Worm (Caenorhabditis elegans) whole organism, early embryonic: ENCODE results near the gene F53A2.9.

Source experiments
- B0310.2 ChIP-seq: sonication (generic microtip); optimal IDR thresholded peaks from 2 replicates; lab custom pipeline; 2016; ENCODE audit warnings: mild to moderate bottlenecking, missing genetic modification characterization, missing compliant biosample characterization
- F13C5.2 ChIP-seq: sonication (generic microtip); optimal IDR thresholded peaks from 2 replicates; lab custom pipeline; 2017; ENCODE audit warnings: mild to moderate bottlenecking, missing genetic modification characterization, inconsistent platforms, missing compliant biosample characterization
- ama-1 ChIP-seq: fragments of 150-350 bp; optimal IDR thresholded peaks from 2 replicates; lab custom pipeline; 2014
- ets-7 ChIP-seq: sonication (generic microtip); optimal IDR thresholded peaks from 2 replicates; lab custom pipeline; 2016; ENCODE audit warnings: missing genotype, missing genetic modification characterization, missing compliant biosample characterization
- hnd-1 ChIP-seq: sonication (generic microtip); optimal IDR thresholded peaks from 2 replicates; lab custom pipeline; 2016; ENCODE audit warnings: missing genetic modification characterization, missing compliant biosample characterization
- pes-1 ChIP-seq: fragments of 200-800 bp; sonication (Bioruptor generic); IDR thresholded peaks from 2 replicates; pipeline ENCODE4 v1.3.6; 2022; ENCODE audit warnings: missing genetic modification reagents, missing genetic modification characterization, missing compliant biosample characterization
- scrt-1 ChIP-seq: fragments of 200-800 bp; sonication (Bioruptor generic); IDR thresholded peaks from 2 replicates; pipeline ENCODE4 v1.3.6; 2022; ENCODE audit warnings: missing genetic modification characterization, missing compliant biosample characterization
- tbx-37 ChIP-seq: fragments of 200-800 bp; sonication (Bioruptor generic); conservative IDR thresholded peaks from 2 replicates; pipeline ENCODE4 v1.3.6; 2022; ENCODE audit warnings: missing genetic modification reagents, missing genetic modification characterization, missing compliant biosample characterization
- tra-4 ChIP-seq: sonication (generic microtip); optimal IDR thresholded peaks from 2 replicates; lab custom pipeline; 2017; ENCODE audit warnings: missing genetic modification characterization, missing compliant biosample characterization

ce11 chrIII:13344538-13345136 lies 14.5 kb downstream of the F53A2.9 start, which contains the start of gene acaa-2:
- TF ChIP-seq tra-4 (tag; lab: Kevin White, UChicago) (no peak), hnd-1 (tag; lab: Kevin White, UChicago) (no peak), ama-1 (lab: Kevin White, UChicago) (no peak), ets-7 (no peak), B0310.2 (tag; lab: Kevin White, UChicago) (no peak), pes-1 (no peak), tbx-37 (GFP tag; lab: Robert Waterston, UW) (no peak), F13C5.2 (no peak), scrt-1 (GFP tag; lab: Robert Waterston, UW) (no peak)
